Fruit fly (Drosophila melanogaster) whole organism, embryonic: ENCODE measurements around the gene Gcat.
A peak's percentile ranks its signal among the peaks of the same experiment; 100 is the strongest.

Source experiments
- Abd-B ChIP-seq: fragments of 200-800 bp; sonication (Bioruptor generic); optimal IDR thresholded peaks from 2 replicates; lab custom pipeline; 2018; ENCODE audit warnings: missing biosample characterization, mild to moderate bottlenecking, missing genetic modification characterization, moderate library complexity
- Antp ChIP-seq: fragments of 200-800 bp; sonication (Bioruptor generic); optimal IDR thresholded peaks from 3 replicates; lab custom pipeline; 2016; ENCODE audit warnings: missing biosample characterization, missing genetic modification characterization
- CG10431 ChIP-seq: fragments of 200-800 bp; sonication (Bioruptor generic); optimal IDR thresholded peaks from 3 replicates; lab custom pipeline; 2018; ENCODE audit warnings: missing biosample characterization, mild to moderate bottlenecking, missing genetic modification characterization
- CG11696 ChIP-seq: fragments of 200-800 bp; sonication (Bioruptor generic); IDR thresholded peaks from 2 replicates; pipeline ENCODE4 v1.3.6; 2022; ENCODE audit warnings: missing biosample characterization, missing genetic modification characterization
- CG12155 ChIP-seq: fragments of 200-800 bp; sonication (Bioruptor generic); optimal IDR thresholded peaks from 3 replicates; lab custom pipeline; 2016; ENCODE audit warnings: missing biosample characterization, missing genetic modification characterization
- CG13287 ChIP-seq: fragments of 200-800 bp; sonication (Bioruptor generic); IDR thresholded peaks from 2 replicates; pipeline ENCODE4 v1.3.6; 2022; ENCODE audit warnings: missing biosample characterization, missing genetic modification characterization; ENCODE audit not compliant: partially characterized antibody
- CG14441 ChIP-seq: fragments of 200-800 bp; sonication (Bioruptor generic); IDR thresholded peaks from 2 replicates; pipeline ENCODE4 v1.3.6; 2022; ENCODE audit warnings: missing biosample characterization, missing genetic modification characterization
- CG15479 ChIP-seq: fragments of 200-800 bp; sonication (Bioruptor generic); optimal IDR thresholded peaks from 3 replicates; lab custom pipeline; 2019; ENCODE audit warnings: missing biosample characterization, mild to moderate bottlenecking, missing genetic modification characterization, moderate library complexity
- CG18619 ChIP-seq: fragments of 200-800 bp; sonication (Bioruptor generic); optimal IDR thresholded peaks from 3 replicates; lab custom pipeline; 2017; ENCODE audit warnings: missing biosample characterization, mild to moderate bottlenecking, missing genetic modification characterization
- CG2889 ChIP-seq: fragments of 200-800 bp; sonication (Bioruptor generic); IDR thresholded peaks from 3 replicates; pipeline ENCODE4 v1.3.6; 2022; ENCODE audit warnings: missing biosample characterization, missing genetic modification characterization
- CG30403 ChIP-seq: fragments of 200-800 bp; sonication (Bioruptor generic); optimal IDR thresholded peaks from 3 replicates; lab custom pipeline; 2016; ENCODE audit warnings: missing biosample characterization, missing genetic modification characterization
- CG31224 ChIP-seq: fragments of 200-800 bp; sonication (Bioruptor generic); IDR thresholded peaks from 2 replicates; pipeline ENCODE4 v1.3.6; 2022; ENCODE audit warnings: missing biosample characterization, missing genetic modification characterization
- CG42726 ChIP-seq: fragments of 200-800 bp; sonication (Bioruptor generic); IDR thresholded peaks from 2 replicates; pipeline ENCODE4 v1.3.6; 2022; ENCODE audit warnings: missing biosample characterization, missing genetic modification characterization; ENCODE audit not compliant: partially characterized antibody
- CG4328 ChIP-seq: fragments of 200-800 bp; sonication (Bioruptor generic); optimal IDR thresholded peaks from 3 replicates; lab custom pipeline; 2017; ENCODE audit warnings: missing biosample characterization, missing genetic modification reagents, missing genetic modification characterization
- CG4707 ChIP-seq: fragments of 200-800 bp; sonication (Bioruptor generic); optimal IDR thresholded peaks from 2 replicates; lab custom pipeline; 2018; ENCODE audit warnings: missing biosample characterization, mild to moderate bottlenecking, missing genetic modification characterization, moderate library complexity
- CG5180 ChIP-seq: fragments of 200-800 bp; sonication (Bioruptor generic); optimal IDR thresholded peaks from 3 replicates; lab custom pipeline; 2017; ENCODE audit warnings: missing biosample characterization, missing genetic modification characterization, mild to moderate bottlenecking, moderate library complexity, missing genetic modification reagents
- CG6765 ChIP-seq: fragments of 200-800 bp; sonication (Bioruptor generic); optimal IDR thresholded peaks from 3 replicates; lab custom pipeline; 2017; ENCODE audit warnings: missing biosample characterization, mild to moderate bottlenecking, missing genetic modification characterization
- CG8290 ChIP-seq, 3 experiments: fragments of 200-800 bp; sonication (Bioruptor generic); optimal IDR thresholded peaks; 2 replicates each; lab custom pipeline; 2016 to 2019; ENCODE audit warnings: missing biosample characterization in 3 of 3, missing genetic modification characterization in 3 of 3, mild to moderate bottlenecking in 2 of 3, moderate library complexity in 1 of 3
- CrebB ChIP-seq: fragments of 200-800 bp; sonication (Bioruptor generic); optimal IDR thresholded peaks from 3 replicates; lab custom pipeline; 2018; ENCODE audit warnings: missing biosample characterization, mild to moderate bottlenecking, missing genetic modification characterization
- D19B ChIP-seq: fragments of 200-800 bp; sonication (Bioruptor generic); optimal IDR thresholded peaks from 2 replicates; lab custom pipeline; 2017; ENCODE audit warnings: missing biosample characterization, mild to moderate bottlenecking, missing genetic modification characterization
- E2f2 ChIP-seq: fragments of 200-800 bp; sonication (Bioruptor generic); IDR thresholded peaks from 2 replicates; pipeline ENCODE4 v1.3.6; 2022; ENCODE audit warnings: missing biosample characterization, missing genetic modification characterization
- Eip74EF ChIP-seq, 2 experiments: fragments of 200-800 bp in 1 of 2; fragments of >200 bp in 1 of 2; sonication (Bioruptor generic) in 1 of 2; optimal IDR thresholded peaks; 2 replicates each; lab custom pipeline; 2017 to 2019; ENCODE audit warnings: missing biosample characterization in 2 of 2, missing genetic modification characterization in 2 of 2, mild to moderate bottlenecking in 1 of 2, moderate library complexity in 1 of 2
- Med ChIP-seq: fragments of 200-800 bp; sonication (Bioruptor generic); peaks from one replicate; lab custom pipeline; 2016; ENCODE audit warnings: missing biosample characterization, missing genetic modification characterization, mild to moderate bottlenecking, inconsistent platforms, moderate library complexity
- NFAT ChIP-seq: fragments of 200-800 bp; sonication (Bioruptor generic); IDR thresholded peaks from 2 replicates; pipeline ENCODE4 v1.3.6; 2022; ENCODE audit warnings: missing biosample characterization, missing genetic modification characterization
- PHDP ChIP-seq: fragments of 200-800 bp; sonication (Bioruptor generic); optimal IDR thresholded peaks from 3 replicates; lab custom pipeline; 2018; ENCODE audit warnings: missing biosample characterization, mild to moderate bottlenecking, missing genetic modification characterization, moderate library complexity
- Poxn ChIP-seq: fragments of 200-800 bp; sonication (Bioruptor generic); IDR thresholded peaks from 2 replicates; pipeline ENCODE4 v1.3.6; 2022; ENCODE audit warnings: missing biosample characterization, missing genetic modification characterization
- amos ChIP-seq: fragments of 200-800 bp; sonication (Bioruptor generic); IDR thresholded peaks from 2 replicates; pipeline ENCODE4 v1.3.6; 2022; ENCODE audit warnings: missing biosample characterization, missing genetic modification characterization; ENCODE audit not compliant: partially characterized antibody
- az2 ChIP-seq: fragments of 200-800 bp; sonication (Bioruptor generic); optimal IDR thresholded peaks from 3 replicates; lab custom pipeline; 2016; ENCODE audit warnings: missing biosample characterization, missing genetic modification characterization
- cg ChIP-seq: fragments of 200-800 bp; sonication (Bioruptor generic); optimal IDR thresholded peaks from 3 replicates; lab custom pipeline; 2019; ENCODE audit warnings: missing biosample characterization, mild to moderate bottlenecking, missing genetic modification characterization, moderate library complexity
- chn ChIP-seq: fragments of 200-800 bp; sonication (Bioruptor generic); optimal IDR thresholded peaks from 2 replicates; lab custom pipeline; 2016; ENCODE audit warnings: missing biosample characterization, missing genetic modification characterization
- dm ChIP-seq: fragments of 200-800 bp; sonication (Bioruptor generic); optimal IDR thresholded peaks from 3 replicates; lab custom pipeline; 2016; ENCODE audit warnings: missing biosample characterization, missing genetic modification characterization
- esg ChIP-seq: fragments of 200-800 bp; sonication (Bioruptor generic); conservative IDR thresholded peaks from 2 replicates; pipeline ENCODE4 v1.3.6; 2022; ENCODE audit warnings: missing biosample characterization, missing genetic modification characterization
- ewg ChIP-seq: fragments of 200-800 bp; sonication (Bioruptor generic); optimal IDR thresholded peaks from 3 replicates; lab custom pipeline; 2017; ENCODE audit warnings: mild to moderate bottlenecking, missing biosample characterization, missing genetic modification reagents, missing genetic modification characterization
- hth ChIP-seq: fragments of >200 bp; optimal IDR thresholded peaks from 2 replicates; lab custom pipeline; 2017; ENCODE audit warnings: inconsistent platforms
- inv ChIP-seq: fragments of 200-800 bp; sonication (Bioruptor generic); IDR thresholded peaks from 2 replicates; pipeline ENCODE4 v1.3.6; 2022; ENCODE audit warnings: missing biosample characterization, missing genetic modification characterization; ENCODE audit not compliant: partially characterized antibody
- nerfin-2 ChIP-seq: fragments of 200-800 bp; sonication (Bioruptor generic); IDR thresholded peaks from 2 replicates; pipeline ENCODE4 v1.3.6; 2022; ENCODE audit warnings: missing biosample characterization, missing genetic modification characterization; ENCODE audit not compliant: partially characterized antibody
- nmo ChIP-seq: fragments of 200-800 bp; sonication (Bioruptor generic); optimal IDR thresholded peaks from 2 replicates; lab custom pipeline; 2018; ENCODE audit warnings: missing biosample characterization, mild to moderate bottlenecking, missing genetic modification characterization, moderate library complexity
- odd ChIP-seq: fragments of 200-800 bp; sonication (Bioruptor generic); optimal IDR thresholded peaks from 2 replicates; lab custom pipeline; 2017; ENCODE audit warnings: missing biosample characterization, mild to moderate bottlenecking, missing genetic modification characterization
- org-1 ChIP-seq: fragments of 200-800 bp; sonication (Bioruptor generic); optimal IDR thresholded peaks from 2 replicates; lab custom pipeline; 2017; ENCODE audit warnings: missing biosample characterization, missing genetic modification characterization
- pho ChIP-seq: fragments of 200-800 bp; sonication (Bioruptor generic); optimal IDR thresholded peaks from 2 replicates; lab custom pipeline; 2016; ENCODE audit warnings: missing biosample characterization, missing genetic modification characterization
- shn ChIP-seq: fragments of 200-800 bp; sonication (Bioruptor generic); optimal IDR thresholded peaks from 3 replicates; lab custom pipeline; 2016; ENCODE audit warnings: missing biosample characterization, missing genetic modification characterization
- slbo ChIP-seq: fragments of 200-800 bp; sonication (Bioruptor generic); IDR thresholded peaks from 2 replicates; pipeline ENCODE4 v1.3.6; 2022; ENCODE audit warnings: missing biosample characterization, missing genetic modification characterization
- stwl ChIP-seq: fragments of 200-800 bp; sonication (Bioruptor generic); optimal IDR thresholded peaks from 3 replicates; lab custom pipeline; 2018; ENCODE audit warnings: missing biosample characterization, mild to moderate bottlenecking, missing genetic modification characterization, moderate library complexity
- twi ChIP-seq: fragments of 200-800 bp; optimal IDR thresholded peaks from 2 replicates; lab custom pipeline; 2019; ENCODE audit warnings: missing biosample characterization, mild to moderate bottlenecking, missing genetic modification characterization, moderate library complexity
- unc-4 ChIP-seq: fragments of 200-800 bp; sonication (Bioruptor generic); IDR thresholded peaks from 2 replicates; pipeline ENCODE4 v1.3.6; 2022; ENCODE audit warnings: missing biosample characterization, missing genetic modification characterization; ENCODE audit not compliant: partially characterized antibody
- usp ChIP-seq: fragments of >200 bp; optimal IDR thresholded peaks from 2 replicates; lab custom pipeline; 2017; ENCODE audit warnings: missing biosample characterization, missing genetic modification characterization
- vnd ChIP-seq: fragments of 200-800 bp; sonication (Bioruptor generic); IDR thresholded peaks from 3 replicates; pipeline ENCODE4 v1.3.6; 2022; ENCODE audit warnings: missing biosample characterization, missing genetic modification characterization; ENCODE audit not compliant: partially characterized antibody
- zen2 ChIP-seq: fragments of 200-800 bp; sonication (Bioruptor generic); IDR thresholded peaks from 3 replicates; pipeline ENCODE4 v1.3.6; 2022; ENCODE audit warnings: missing biosample characterization, missing genetic modification characterization; ENCODE audit not compliant: partially characterized antibody
- zf30C ChIP-seq: fragments of 200-800 bp; sonication (Bioruptor generic); optimal IDR thresholded peaks from 3 replicates; lab custom pipeline; 2018; ENCODE audit warnings: missing biosample characterization, mild to moderate bottlenecking, missing genetic modification characterization
- zfh1 ChIP-seq: fragments of 200-800 bp; sonication (Bioruptor generic); IDR thresholded peaks from 3 replicates; pipeline ENCODE4 v1.3.6; 2022; ENCODE audit warnings: missing biosample characterization, missing genetic modification characterization

Gcat gene

DNA sequence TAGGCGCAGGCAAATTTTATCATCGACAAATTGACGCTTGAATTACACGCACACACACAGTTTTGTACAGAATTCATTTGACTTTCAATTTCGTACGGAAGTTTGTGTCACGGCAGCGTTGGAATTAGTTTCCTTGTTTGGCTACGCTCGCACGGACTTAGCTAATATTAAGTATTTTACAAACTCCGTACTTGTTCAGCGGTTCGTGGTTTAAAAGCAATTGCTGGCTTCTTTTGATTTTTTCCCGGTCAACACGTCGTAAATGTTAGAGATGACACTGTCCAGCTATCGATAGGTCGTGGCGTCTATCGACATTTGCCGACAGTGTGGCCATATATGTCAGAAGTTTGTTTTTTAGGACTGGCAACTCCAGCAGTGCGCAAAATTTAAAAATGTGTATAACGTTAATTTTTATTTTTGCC is 32.6 kb upstream of the Gcat start, which contains the start of gene CycA (continued):
- TF ChIP-seq slbo (GFP tag; lab: Robert Waterston, UW) (no peak), NFAT (GFP tag; lab: Robert Waterston, UW) (no peak), shn (GFP tag; lab: Kevin White, UChicago) (peak; percentile 5), CG2889 (GFP tag; lab: Robert Waterston, UW) (no peak), CG11696 (GFP tag; lab: Robert Waterston, UW) (no peak), nmo (GFP tag; lab: Kevin White, UChicago) (peak; percentile 50), ewg (GFP tag; lab: Kevin White, UChicago) (no peak), amos (GFP tag; lab: Robert Waterston, UW) (peak; percentile 94), pho (no peak), cg (GFP tag; lab: Kevin White, UChicago) (peak; percentile 93), CG14441 (GFP tag; lab: Robert Waterston, UW) (no peak), CG31224 (GFP tag; lab: Robert Waterston, UW) (no peak), Poxn (GFP tag; lab: Robert Waterston, UW) (no peak), zen2 (GFP tag; lab: Robert Waterston, UW) (peak; percentile 68; the same call in 1 of the 3 replicates), Antp (GFP tag; lab: Kevin White, UChicago) (peak; percentile 19), CG4707 (GFP tag; lab: Kevin White, UChicago) (no peak), CG10431 (no peak), CG5180 (GFP tag; lab: Kevin White, UChicago) (no peak), esg (GFP tag; lab: Robert Waterston, UW) (no peak), inv (GFP tag; lab: Robert Waterston, UW) (peak; percentile 78), dm (peak; percentile 45), CG8290 (GFP tag; optimal IDR thresholded peaks at IDR 0.05; lab: Kevin White, UChicago) (no peak), CG8290 (tag; optimal IDR thresholded peaks at IDR 0.05; lab: Kevin White, UChicago) (no peak), az2 (GFP tag; lab: Kevin White, UChicago) (no peak), org-1 (GFP tag; lab: Kevin White, UChicago) (no peak), CrebB (no peak), zfh1 (GFP tag; lab: Robert Waterston, UW) (no peak), CG4328 (GFP tag; lab: Kevin White, UChicago) (no peak), PHDP (peak; percentile 9), E2f2 (GFP tag; lab: Robert Waterston, UW) (peak; percentile 100), usp (GFP tag; lab: Kevin White, UChicago) (no peak), Eip74EF (GFP tag; optimal IDR thresholded peaks at IDR 0.05; lab: Kevin White, UChicago) (no peak), zf30C (GFP tag; lab: Kevin White, UChicago) (no peak), nerfin-2 (peak; percentile 54; the same call in 1 of the 2 replicates), CG42726 (GFP tag; lab: Robert Waterston, UW) (peak; percentile 91), Abd-B (GFP tag; lab: Kevin White, UChicago) (peak; percentile 41), CG30403 (GFP tag; lab: Kevin White, UChicago) (peak; percentile 12), CG13287 (peak; percentile 90), twi (tag; lab: Kevin White, UChicago) (peak; percentile 13), unc-4 (peak; percentile 85), CG12155 (peak; percentile 15), CG18619 (GFP tag; lab: Kevin White, UChicago) (no peak), chn (GFP tag; lab: Kevin White, UChicago) (no peak), hth (lab: Kevin White, UChicago) (no peak), Med (GFP tag; lab: Kevin White, UChicago) (peak; percentile 78), vnd (peak; percentile 74; the same call in 2 of the 3 replicates), odd (GFP tag; lab: Kevin White, UChicago) (no peak), CG6765 (GFP tag; lab: Kevin White, UChicago) (no peak), stwl (peak; percentile 82), CG15479 (GFP tag; lab: Kevin White, UChicago) (no peak), D19B (no peak)
